Fruit fly (Drosophila melanogaster): Measurements from ENCODE around the gene Elp1.

The Elp1 gene

DNA sequence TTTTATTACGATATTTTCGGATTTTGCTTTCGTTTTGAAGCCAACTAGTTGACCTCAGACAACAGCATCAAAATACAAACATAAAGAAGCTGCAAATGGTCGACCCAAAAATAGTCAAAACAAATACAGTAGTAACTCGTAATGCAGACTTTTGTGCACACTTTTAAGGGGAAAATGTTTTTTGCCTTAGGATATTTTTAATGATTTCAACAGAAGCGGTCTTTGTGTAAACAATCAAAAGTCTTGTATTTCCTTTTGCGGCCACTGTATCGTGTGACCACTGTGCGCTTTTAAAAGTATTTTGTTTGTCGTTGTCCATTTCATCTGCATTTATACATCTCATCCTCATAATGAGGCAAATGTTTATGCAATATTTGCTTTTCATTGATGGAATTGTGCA lies 1.3 kb upstream of the Elp1 start (continued):
- TF ChIP-seq CG13894 (tag; optimal IDR thresholded peaks at IDR 0.05) (peak; percentile 93), CG5953 (GFP tag; IDR thresholded peaks at IDR 0.05) (peak; percentile 95), unc-4 (GFP tag; IDR thresholded peaks at IDR 0.05; ENCODE audit: partially characterized antibody) (no peak), psq (GFP tag; optimal IDR thresholded peaks at IDR 0.05) (peak; percentile 78), Gsc (GFP tag; IDR thresholded peaks at IDR 0.05) (peak; percentile 83), sisA (GFP tag; IDR thresholded peaks at IDR 0.05) (peak; percentile 98), org-1 (GFP tag; optimal IDR thresholded peaks at IDR 0.05) (peak; percentile 92), Adf1 (GFP tag; IDR thresholded peaks at IDR 0.05) (peak; percentile 66; the same call in 1 of the 2 replicates), so (GFP tag; IDR thresholded peaks at IDR 0.05) (peak; percentile 97), PHDP (tag; optimal IDR thresholded peaks at IDR 0.05) (peak; percentile 96), crp (GFP tag; optimal IDR thresholded peaks at IDR 0.05) (peak in 1 of 2 experiments; percentile 55), CG12391 (tag; optimal IDR thresholded peaks at IDR 0.05) (peak; percentile 94), C15 (GFP tag; IDR thresholded peaks at IDR 0.05) (peak; percentile 93), run (tag; optimal IDR thresholded peaks at IDR 0.05) (peak; percentile 86), Usf (GFP tag; optimal IDR thresholded peaks at IDR 0.05) (peak; percentile 85), shn (GFP tag; optimal IDR thresholded peaks at IDR 0.05) (peak; percentile 92), CG4730 (GFP tag; IDR thresholded peaks at IDR 0.05) (peak; percentile 95), CG31388 (GFP tag; optimal IDR thresholded peaks at IDR 0.05) (peak; percentile 94), YL-1 (GFP tag; optimal IDR thresholded peaks at IDR 0.05) (peak; percentile 63), corto (GFP tag; optimal IDR thresholded peaks at IDR 0.05) (no peak), CG2116 (GFP tag; optimal IDR thresholded peaks at IDR 0.05) (peak; percentile 72), CG1024 (GFP tag; IDR thresholded peaks at IDR 0.05) (peak; percentile 89), Meics (GFP tag; optimal IDR thresholded peaks at IDR 0.05) (peak; percentile 97), toy (GFP tag; IDR thresholded peaks at IDR 0.05) (peak; percentile 94), CTCF (GFP tag; optimal IDR thresholded peaks at IDR 0.05) (peak; percentile 39), caup (GFP tag; optimal IDR thresholded peaks at IDR 0.05; ENCODE audit: severe bottlenecking) (peak; percentile 96), Eip74EF (GFP tag; optimal IDR thresholded peaks at IDR 0.05) (peak in 1 of 2 experiments; percentile 81), Asciz (GFP tag; optimal IDR thresholded peaks at IDR 0.05) (peak; percentile 89), CG4282 (GFP tag; optimal IDR thresholded peaks at IDR 0.05) (peak; percentile 96), Vsx1 (GFP tag; optimal IDR thresholded peaks at IDR 0.05) (peak; percentile 80), knrl (GFP tag; IDR thresholded peaks at IDR 0.05; ENCODE audit: partially characterized antibody) (no peak), Max (GFP tag; optimal IDR thresholded peaks at IDR 0.05) (peak; percentile 94), Spps (tag; optimal IDR thresholded peaks at IDR 0.05) (peak; percentile 40), sima (GFP tag; optimal IDR thresholded peaks at IDR 0.05) (peak; percentile 84), Hr51 (GFP tag; optimal IDR thresholded peaks at IDR 0.05) (peak; percentile 94 to 96), seq (GFP tag; IDR thresholded peaks at IDR 0.05) (peak; percentile 95), Rx (GFP tag; IDR thresholded peaks at IDR 0.05) (peak; percentile 97), B-H2 (GFP tag; optimal IDR thresholded peaks at IDR 0.05) (peak; percentile 98), CG7357 (GFP tag; IDR thresholded peaks at IDR 0.05) (peak; percentile 91), NfI (GFP tag; optimal IDR thresholded peaks at IDR 0.05) (peak; percentile 98), Ravus (GFP tag; IDR thresholded peaks at IDR 0.05) (peak; percentile 93), CG2199 (GFP tag; IDR thresholded peaks at IDR 0.05) (peak; percentile 92; the same call in 2 of the 3 replicates), gsb-n (tag; optimal IDR thresholded peaks at IDR 0.05) (peak; percentile 73), CG43689 (GFP tag; IDR thresholded peaks at IDR 0.05) (peak; percentile 95), CG6765 (GFP tag; optimal IDR thresholded peaks at IDR 0.05) (peak; percentile 94), sc (optimal IDR thresholded peaks at IDR 0.05) (no peak), sc (GFP tag; optimal IDR thresholded peaks at IDR 0.05) (peak; percentile 66), ase (GFP tag; IDR thresholded peaks at IDR 0.05) (peak; percentile 94), odd (GFP tag; optimal IDR thresholded peaks at IDR 0.05) (peak; percentile 92), CG11085 (GFP tag; IDR thresholded peaks at IDR 0.05) (peak; percentile 96), CG32767 (GFP tag; IDR thresholded peaks at IDR 0.05) (peak; percentile 96)
